Worm (Caenorhabditis elegans) whole organism, L1 larva: ENCODE results near the gene frl-1.

Experiments
- ceh-82 ChIP-seq, 3 experiments: fragments of 150-350 bp in 1 of 3; sonication (generic microtip) in 2 of 3; optimal IDR thresholded peaks; 2 replicates each; lab custom pipeline; 2014 to 2017; ENCODE audit warnings: missing biosample characterization in 3 of 3, missing genetic modification characterization in 3 of 3
- lin-14 ChIP-seq: fragments of 200-800 bp; sonication (Bioruptor generic); optimal IDR thresholded peaks from 2 replicates; lab custom pipeline; 2018; ENCODE audit warnings: mild to moderate bottlenecking, missing genetic modification characterization, moderate library complexity, missing compliant biosample characterization
- sox-4 ChIP-seq: sonication (generic microtip); optimal IDR thresholded peaks from 2 replicates; lab custom pipeline; 2016; ENCODE audit warnings: missing genetic modification characterization, missing compliant biosample characterization

ce11 chrIII:2129377-2129776 is 5.4 kb downstream of the frl-1 start:
- no peak for TF ChIP-seq lin-14 (GFP tag; lab: Kevin White, UChicago)
- no peak for TF ChIP-seq ceh-82 (tag; optimal IDR thresholded peaks at IDR 0.05; lab: Kevin White, UChicago)
- no peak for TF ChIP-seq sox-4 (tag; lab: Kevin White, UChicago)
